Worm (Caenorhabditis elegans) whole organism, L2 larva: ENCODE measurements around the gene grp-1.

Source experiments
- C34F6.9 ChIP-seq: fragments of 150-350 bp; optimal IDR thresholded peaks from 2 replicates; lab custom pipeline; 2014; ENCODE audit warnings: missing biosample characterization, missing genetic modification characterization
- F13H6.1 ChIP-seq: sonication (generic microtip); optimal IDR thresholded peaks from 2 replicates; lab custom pipeline; 2016; ENCODE audit warnings: missing genetic modification characterization, missing compliant biosample characterization
- R02D3.7 ChIP-seq: fragments of 150-350 bp; optimal IDR thresholded peaks from 2 replicates; lab custom pipeline; 2014; ENCODE audit warnings: missing biosample characterization, missing genetic modification characterization
- Y55F3AM.14 ChIP-seq: fragments of 200-800 bp; sonication (Bioruptor generic); optimal IDR thresholded peaks from 2 replicates; lab custom pipeline; 2018; ENCODE audit warnings: mild to moderate bottlenecking, missing genetic modification characterization, missing compliant biosample characterization
- aly-2 ChIP-seq: fragments of 150-350 bp; optimal IDR thresholded peaks from 2 replicates; lab custom pipeline; 2014; ENCODE audit warnings: missing biosample characterization, missing genetic modification characterization
- ama-1 ChIP-seq: fragments of 150-350 bp; optimal IDR thresholded peaks from 2 replicates; lab custom pipeline; 2018; ENCODE audit warnings: inconsistent platforms
- blmp-1 ChIP-seq: sonication (generic microtip); optimal IDR thresholded peaks from 2 replicates; lab custom pipeline; 2017; ENCODE audit warnings: missing genetic modification characterization, mild to moderate bottlenecking, missing compliant biosample characterization, antibody characterized with exemption, moderate library complexity; ENCODE audit not compliant: insufficient read depth
- ceh-16 ChIP-seq: fragments of 150-350 bp; optimal IDR thresholded peaks from 2 replicates; lab custom pipeline; 2014; ENCODE audit warnings: missing biosample characterization, missing genetic modification characterization
- crh-2 ChIP-seq: sonication (generic microtip); optimal IDR thresholded peaks from 2 replicates; lab custom pipeline; 2017; ENCODE audit warnings: missing biosample characterization, missing genetic modification characterization
- dmd-4 ChIP-seq: sonication (generic microtip); optimal IDR thresholded peaks from 2 replicates; lab custom pipeline; 2017; ENCODE audit warnings: missing biosample characterization, missing genetic modification characterization
- egl-27 ChIP-seq: sonication (generic microtip); optimal IDR thresholded peaks from 3 replicates; lab custom pipeline; 2017; ENCODE audit warnings: missing biosample characterization, missing genetic modification reagents, missing genetic modification characterization
- gmeb-1 ChIP-seq: fragments of 150-350 bp; optimal IDR thresholded peaks from 2 replicates; lab custom pipeline; 2014; ENCODE audit warnings: missing biosample characterization, missing genetic modification characterization
- lin-11 ChIP-seq: fragments of 150-350 bp; sonication (generic microtip); optimal IDR thresholded peaks from 2 replicates; lab custom pipeline; 2014; ENCODE audit warnings: missing biosample characterization, missing genetic modification characterization, inconsistent platforms, mixed read lengths
- lin-13 ChIP-seq: fragments of 150-350 bp; optimal IDR thresholded peaks from 2 replicates; lab custom pipeline; 2014; ENCODE audit warnings: missing biosample characterization, missing genetic modification reagents, missing genetic modification characterization
- lin-39 ChIP-seq: fragments of 150-350 bp; optimal IDR thresholded peaks from 2 replicates; lab custom pipeline; 2014; ENCODE audit warnings: missing biosample characterization, missing genetic modification reagents, missing genetic modification characterization
- lsy-2 ChIP-seq, 2 experiments: fragments of 150-350 bp in 1 of 2; sonication (generic microtip) in 1 of 2; optimal IDR thresholded peaks; 2 replicates each; lab custom pipeline; 2014 to 2017; ENCODE audit warnings: missing biosample characterization in 2 of 2, missing genetic modification characterization in 2 of 2
- mab-5 ChIP-seq: fragments of 150-350 bp; optimal IDR thresholded peaks from 2 replicates; lab custom pipeline; 2014; ENCODE audit warnings: missing biosample characterization, missing genetic modification characterization
- mdl-1 ChIP-seq, 2 experiments: fragments of 150-350 bp in 1 of 2; sonication (generic microtip) in 1 of 2; optimal IDR thresholded peaks; 2 replicates each; lab custom pipeline; 2017; ENCODE audit warnings: missing biosample characterization in 2 of 2, missing genetic modification characterization in 2 of 2
- nhr-10 ChIP-seq: sonication (generic microtip); optimal IDR thresholded peaks from 2 replicates; lab custom pipeline; 2017; ENCODE audit warnings: missing biosample characterization, missing genetic modification characterization
- nhr-11 ChIP-seq: fragments of 150-350 bp; optimal IDR thresholded peaks from 2 replicates; lab custom pipeline; 2014; ENCODE audit warnings: missing biosample characterization, missing genetic modification characterization
- nhr-12 ChIP-seq: fragments of 150-350 bp; optimal IDR thresholded peaks from 2 replicates; lab custom pipeline; 2014; ENCODE audit warnings: missing biosample characterization, missing genetic modification characterization
- nhr-129 ChIP-seq: fragments of 150-350 bp; optimal IDR thresholded peaks from 2 replicates; lab custom pipeline; 2014; ENCODE audit warnings: missing biosample characterization, missing genetic modification characterization
- nhr-21 ChIP-seq: fragments of 150-350 bp; optimal IDR thresholded peaks from 2 replicates; lab custom pipeline; 2014; ENCODE audit warnings: missing biosample characterization, missing genetic modification characterization
- nhr-23 ChIP-seq: fragments of 150-350 bp; optimal IDR thresholded peaks from 2 replicates; lab custom pipeline; 2014; ENCODE audit warnings: missing biosample characterization, missing genetic modification reagents, missing genetic modification characterization
- nhr-25 ChIP-seq: fragments of 150-350 bp; sonication (generic microtip); optimal IDR thresholded peaks from 3 replicates; lab custom pipeline; 2014; ENCODE audit warnings: missing biosample characterization, missing genetic modification characterization
- nhr-77 ChIP-seq: fragments of 150-350 bp; optimal IDR thresholded peaks from 2 replicates; lab custom pipeline; 2014; ENCODE audit warnings: missing biosample characterization, missing genetic modification characterization
- peb-1 ChIP-seq: fragments of 150-350 bp; optimal IDR thresholded peaks from 2 replicates; lab custom pipeline; 2014; ENCODE audit warnings: missing biosample characterization, missing genetic modification characterization
- sem-4 ChIP-seq: fragments of 150-350 bp; optimal IDR thresholded peaks from 2 replicates; lab custom pipeline; 2014; ENCODE audit warnings: missing biosample characterization, missing genetic modification reagents, missing genetic modification characterization
- sma-3 ChIP-seq: sonication (generic microtip); optimal IDR thresholded peaks from 2 replicates; lab custom pipeline; 2016; ENCODE audit warnings: missing genetic modification reagents, missing genetic modification characterization, missing compliant biosample characterization
- sma-9 ChIP-seq, 2 experiments: fragments of 150-350 bp in 1 of 2; sonication (generic microtip) in 1 of 2; optimal IDR thresholded peaks; 2 replicates each; lab custom pipeline; 2014 to 2016; ENCODE audit warnings: missing genetic modification characterization in 2 of 2, mild to moderate bottlenecking in 1 of 2, missing biosample characterization in 1 of 2, missing compliant biosample characterization in 1 of 2, missing genetic modification reagents in 1 of 2, moderate library complexity in 1 of 2
- unc-39 ChIP-seq: fragments of 150-350 bp; optimal IDR thresholded peaks from 2 replicates; lab custom pipeline; 2014; ENCODE audit warnings: missing biosample characterization, missing genetic modification characterization
- unc-55 ChIP-seq: fragments of 150-350 bp; sonication (generic microtip); optimal IDR thresholded peaks from 3 replicates; lab custom pipeline; 2014; ENCODE audit warnings: missing biosample characterization, missing genetic modification reagents, missing genetic modification characterization
- unc-62 ChIP-seq: fragments of 150-350 bp; optimal IDR thresholded peaks from 2 replicates; lab custom pipeline; 2014; ENCODE audit warnings: missing biosample characterization, missing genetic modification reagents, missing genetic modification characterization
- zag-1 ChIP-seq: fragments of 150-350 bp; optimal IDR thresholded peaks from 2 replicates; lab custom pipeline; 2014; ENCODE audit warnings: missing biosample characterization, missing genetic modification characterization
- ztf-1 ChIP-seq: fragments of 200-800 bp; sonication (Bioruptor generic); conservative IDR thresholded peaks from 2 replicates; pipeline ENCODE4 v1.3.6; 2022; ENCODE audit warnings: missing genetic modification characterization, missing compliant biosample characterization
- ztf-11 ChIP-seq: sonication (generic microtip); optimal IDR thresholded peaks from 2 replicates; lab custom pipeline; 2017; ENCODE audit warnings: missing biosample characterization, missing genetic modification characterization
- ztf-4 ChIP-seq: fragments of 150-350 bp; optimal IDR thresholded peaks from 2 replicates; lab custom pipeline; 2014; ENCODE audit warnings: missing biosample characterization, missing genetic modification characterization

Gene grp-1

ce11 chrIII:8111347-8111746, 25.8 kb downstream of the grp-1 start:
- no peak for TF ChIP-seq ztf-11 (tag; lab: Kevin White, UChicago)
- no peak for TF ChIP-seq lin-39 (tag; lab: Kevin White, UChicago)
- TF ChIP-seq unc-39 (tag; lab: Kevin White, UChicago) = no peak
- no peak for TF ChIP-seq nhr-11 (tag; lab: Kevin White, UChicago)
- no peak for TF ChIP-seq ztf-1 (GFP tag; lab: Robert Waterston, UW)
- TF ChIP-seq ceh-16 (tag; lab: Kevin White, UChicago) = no peak
- TF ChIP-seq mdl-1 (tag; optimal IDR thresholded peaks at IDR 0.05; lab: Kevin White, UChicago) = no peak
- no peak for TF ChIP-seq crh-2 (tag; lab: Kevin White, UChicago)
- TF ChIP-seq lin-11 (tag; lab: Kevin White, UChicago) = no peak
- no peak for TF ChIP-seq egl-27 (tag; lab: Kevin White, UChicago)
- TF ChIP-seq F13H6.1 (tag; lab: Kevin White, UChicago) = no peak
- no peak for TF ChIP-seq blmp-1 (tag; lab: Kevin White, UChicago)
- TF ChIP-seq mab-5 = no peak
- no peak for TF ChIP-seq aly-2
- TF ChIP-seq nhr-129 (tag; lab: Kevin White, UChicago) = no peak
- TF ChIP-seq, all 48 proteins: peak for 0

DNA sequence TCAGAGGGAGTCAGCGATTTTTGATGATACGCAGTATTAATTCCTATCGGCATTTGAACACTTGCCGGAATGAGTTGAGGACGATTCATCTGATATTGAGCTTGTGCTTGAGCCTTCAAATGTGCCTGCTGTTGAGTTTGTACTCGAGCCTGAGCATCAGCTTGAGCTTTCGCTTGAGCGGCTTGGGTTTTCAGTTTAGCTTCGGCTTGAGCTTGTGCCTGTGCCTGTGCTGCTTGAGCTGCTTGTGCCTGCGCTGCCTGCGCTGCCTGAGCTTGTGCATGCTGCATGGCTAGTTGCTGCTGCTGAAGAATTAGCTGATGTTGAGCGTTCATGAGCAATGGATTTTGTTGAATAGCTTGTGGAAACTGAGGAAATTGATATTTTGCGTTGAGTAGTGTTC, 30.4 kb downstream of the grp-1 start:
- TF ChIP-seq lin-13 (GFP tag; lab: Kevin White, UChicago) = no peak
- no peak for TF ChIP-seq sem-4 (tag; lab: Kevin White, UChicago)
- TF ChIP-seq zag-1 = no peak
- no peak for TF ChIP-seq sma-3
- TF ChIP-seq dmd-4 (tag; lab: Kevin White, UChicago) = no peak
- no peak for TF ChIP-seq egl-27 (tag; lab: Kevin White, UChicago)
- TF ChIP-seq unc-55 (GFP tag; lab: Kevin White, UChicago) = no peak
- TF ChIP-seq blmp-1 (tag; lab: Kevin White, UChicago) = no peak
- TF ChIP-seq sma-9 (GFP tag; optimal IDR thresholded peaks at IDR 0.05; lab: Kevin White, UChicago) = no peak
- no peak for TF ChIP-seq sma-9 (tag; optimal IDR thresholded peaks at IDR 0.05; lab: Kevin White, UChicago)
- TF ChIP-seq lin-11 (tag; lab: Kevin White, UChicago) = no peak
- TF ChIP-seq mdl-1 (tag; optimal IDR thresholded peaks at IDR 0.05; lab: Kevin White, UChicago) = no peak
- no peak for TF ChIP-seq unc-62 (GFP tag; lab: Kevin White, UChicago)
- TF ChIP-seq crh-2 (tag; lab: Kevin White, UChicago) = no peak
- TF ChIP-seq ztf-1 (GFP tag; lab: Robert Waterston, UW) = no peak
- TF ChIP-seq lsy-2 (tag; optimal IDR thresholded peaks at IDR 0.05; lab: Kevin White, UChicago) = no peak
- TF ChIP-seq nhr-12 (tag; lab: Kevin White, UChicago) = no peak

ce11 chrIII:8117155-8117554, 31.6 kb downstream of the grp-1 start:
- TF ChIP-seq egl-27 (tag; lab: Kevin White, UChicago) (no peak), nhr-23 (tag; lab: Kevin White, UChicago) (no peak)

DNA sequence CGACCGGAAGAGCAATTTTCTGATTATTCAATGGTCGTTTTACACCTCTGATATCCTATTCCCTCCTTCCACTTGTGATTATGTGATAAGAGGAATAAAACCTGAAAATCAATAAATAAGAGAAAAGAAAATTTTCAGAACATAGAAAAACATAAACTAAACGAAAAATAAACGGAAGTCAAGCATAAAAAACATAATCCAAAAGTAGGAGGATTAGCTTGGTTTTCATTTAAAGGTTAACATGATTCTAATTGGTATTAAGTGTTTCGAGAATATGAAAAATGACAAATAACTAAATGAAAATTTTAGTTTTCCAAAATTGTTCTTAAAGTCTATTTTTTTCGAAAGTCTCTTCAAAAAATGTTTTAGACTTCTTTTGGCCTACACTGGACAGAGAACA, 35.6 kb downstream of the grp-1 start, which contains the start of gene gei-8:
Gene gei-8 (minus strand): TSS at position 101 of the 400 bp plus-strand sequence.
- no peak for TF ChIP-seq peb-1 (tag; lab: Kevin White, UChicago)
- no peak for TF ChIP-seq ama-1 (lab: Kevin White, UChicago)
- no peak for TF ChIP-seq sma-9 (GFP tag; optimal IDR thresholded peaks at IDR 0.05; lab: Kevin White, UChicago)
- no peak for TF ChIP-seq sma-9 (tag; optimal IDR thresholded peaks at IDR 0.05; lab: Kevin White, UChicago)

DNA sequence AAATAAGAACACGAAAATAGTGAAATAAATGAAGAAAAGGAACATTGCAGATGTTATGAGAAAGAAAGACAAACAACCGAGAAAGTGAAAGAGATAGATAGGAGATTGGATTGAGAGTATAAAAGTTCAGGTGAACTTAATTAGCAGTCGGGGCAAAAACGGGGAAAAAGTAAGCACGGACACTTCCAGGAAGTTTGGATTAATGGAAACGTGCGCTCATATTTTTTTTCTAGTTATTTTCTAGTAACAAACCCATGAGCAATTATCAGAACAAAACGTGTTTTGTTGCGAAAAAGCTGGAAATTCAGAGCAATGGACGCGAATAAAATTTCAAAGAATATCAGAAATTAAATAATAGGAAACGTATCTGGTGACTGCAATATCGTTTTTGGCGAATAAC, 36.4 kb downstream of the grp-1 start:
- TF ChIP-seq nhr-10 (tag; lab: Kevin White, UChicago) = no peak
- no peak for TF ChIP-seq C34F6.9 (tag; lab: Kevin White, UChicago)
- TF ChIP-seq gmeb-1 (tag; lab: Kevin White, UChicago) = no peak
- no peak for TF ChIP-seq ztf-1 (GFP tag; lab: Robert Waterston, UW)
- peak; percentile 12 for TF ChIP-seq lin-11 (tag; lab: Kevin White, UChicago)
- TF ChIP-seq aly-2 = no peak
- TF ChIP-seq lsy-2 (tag; optimal IDR thresholded peaks at IDR 0.05; lab: Kevin White, UChicago) = peak in 1 of 2 experiments; percentile 55
- TF ChIP-seq R02D3.7 = no peak
- TF ChIP-seq nhr-21 (tag; lab: Kevin White, UChicago) = peak; percentile 63
- TF ChIP-seq mdl-1 (tag; optimal IDR thresholded peaks at IDR 0.05; lab: Kevin White, UChicago) = no peak
- TF ChIP-seq ztf-4 (tag; lab: Kevin White, UChicago) = no peak
- TF ChIP-seq unc-62 (GFP tag; lab: Kevin White, UChicago) = no peak
- no peak for TF ChIP-seq nhr-25
- TF ChIP-seq nhr-77 = no peak
- no peak for TF ChIP-seq Y55F3AM.14 (GFP tag; lab: Kevin White, UChicago)
- TF ChIP-seq lin-39 (tag; lab: Kevin White, UChicago) = no peak
- no peak for TF ChIP-seq nhr-11 (tag; lab: Kevin White, UChicago)
